Fruit fly (Drosophila melanogaster): Measurements from ENCODE around the gene CG13728.

CG13728 gene

dm6 chr3L:17403268-17403667 lies 20.7 kb upstream of the CG13728 start:
- TF ChIP-seq noc (tag; optimal IDR thresholded peaks at IDR 0.05), result no peak

dm6 chr3L:17402399-17402798 lies 19.9 kb upstream of the CG13728 start:
- no peak for TF ChIP-seq noc (tag; optimal IDR thresholded peaks at IDR 0.05)

- TF ChIP-seq noc (tag; optimal IDR thresholded peaks at IDR 0.05), result no peak
Measured at dm6 chr3L:17401411-17401810, 18.9 kb upstream of the CG13728 start.

dm6 chr3L:17400911-17401310 lies 18.4 kb upstream of the CG13728 start:
- no peak for TF ChIP-seq noc (tag; optimal IDR thresholded peaks at IDR 0.05)

dm6 chr3L:17399014-17399413 lies 16.5 kb upstream of the CG13728 start:
- no peak for TF ChIP-seq noc (tag; optimal IDR thresholded peaks at IDR 0.05)

- TF ChIP-seq noc (tag; optimal IDR thresholded peaks at IDR 0.05), result no peak
Measured at dm6 chr3L:17394435-17395017, 12.0 kb upstream of the CG13728 start.

- no peak for TF ChIP-seq noc (tag; optimal IDR thresholded peaks at IDR 0.05)
Measured at dm6 chr3L:17393098-17393497, 10.6 kb upstream of the CG13728 start.

- no peak for TF ChIP-seq noc (tag; optimal IDR thresholded peaks at IDR 0.05)
Measured at dm6 chr3L:17392412-17392811, 9.9 kb upstream of the CG13728 start.

dm6 chr3L:17391132-17391531 lies 8.6 kb upstream of the CG13728 start:
- no peak for TF ChIP-seq noc (tag; optimal IDR thresholded peaks at IDR 0.05)

dm6 chr3L:17388895-17389294 lies 6.4 kb upstream of the CG13728 start, which contains the start of gene CG13731:
CG13731 (minus strand) TSS chr3L:17388956.
- TF ChIP-seq noc (tag; optimal IDR thresholded peaks at IDR 0.05), result no peak

- no peak for TF ChIP-seq noc (tag; optimal IDR thresholded peaks at IDR 0.05)
Measured at dm6 chr3L:17386612-17387382, 4.3 kb upstream of the CG13728 start.

dm6 chr3L:17383714-17384113 lies 1.2 kb upstream of the CG13728 start:
- TF ChIP-seq noc (tag; optimal IDR thresholded peaks at IDR 0.05), result no peak

dm6 chr3L:17383285-17383684 lies 757 bp upstream of the CG13728 start:
- no peak for TF ChIP-seq noc (tag; optimal IDR thresholded peaks at IDR 0.05)

- TF ChIP-seq noc (tag; optimal IDR thresholded peaks at IDR 0.05), result no peak
Measured at dm6 chr3L:17381990-17382389, 538 bp downstream of the CG13728 start.

- no peak for TF ChIP-seq noc (tag; optimal IDR thresholded peaks at IDR 0.05)
Measured at dm6 chr3L:17379311-17379710, 3.2 kb downstream of the CG13728 start, which contains the start of gene Cad74A. Cad74A (minus strand) TSS chr3L:17379530.

- TF ChIP-seq noc (tag; optimal IDR thresholded peaks at IDR 0.05), result no peak
Measured at dm6 chr3L:17374956-17375621, 7.4 kb downstream of the CG13728 start.

- no peak for TF ChIP-seq noc (tag; optimal IDR thresholded peaks at IDR 0.05)
Measured at dm6 chr3L:17366936-17367335, 15.6 kb downstream of the CG13728 start.
